Worm (Caenorhabditis elegans) whole organism, L1 larva: ENCODE measurements around the gene rps-3.

Experiments used
- C16A3.4 ChIP-seq: fragments of 150-350 bp; optimal IDR thresholded peaks from 2 replicates; lab custom pipeline; 2014; ENCODE audit warnings: missing biosample characterization, missing genetic modification characterization
- F16B12.6 ChIP-seq: fragments of 150-350 bp; optimal IDR thresholded peaks from 2 replicates; lab custom pipeline; 2014; ENCODE audit warnings: missing biosample characterization, missing genetic modification characterization
- aha-1 ChIP-seq: fragments of 150-350 bp; optimal IDR thresholded peaks from 2 replicates; lab custom pipeline; 2014; ENCODE audit warnings: missing biosample characterization, missing genetic modification characterization
- alr-1 ChIP-seq: fragments of 200-800 bp; sonication (Bioruptor generic); optimal IDR thresholded peaks from 2 replicates; lab custom pipeline; 2018; ENCODE audit warnings: borderline replicate concordance, mild to moderate bottlenecking, missing genetic modification characterization, missing compliant biosample characterization
- aly-2 ChIP-seq: fragments of 150-350 bp; optimal IDR thresholded peaks from 2 replicates; lab custom pipeline; 2014; ENCODE audit warnings: missing biosample characterization, missing genetic modification characterization
- ces-1 ChIP-seq: fragments of 150-350 bp; optimal IDR thresholded peaks from 2 replicates; lab custom pipeline; 2014; ENCODE audit warnings: missing biosample characterization, missing genetic modification reagents, missing genetic modification characterization
- dpl-1 ChIP-seq, 3 experiments: fragments of 150-350 bp in 2 of 3; sonication (generic microtip) in 1 of 3; optimal IDR thresholded peaks; 2 replicates each; lab custom pipeline; 2014 to 2017; ENCODE audit warnings: missing biosample characterization in 3 of 3, missing genetic modification characterization in 3 of 3, missing genetic modification reagents in 3 of 3
- dsc-1 ChIP-seq: sonication (generic microtip); optimal IDR thresholded peaks from 2 replicates; lab custom pipeline; 2016; ENCODE audit warnings: mild to moderate bottlenecking, missing genetic modification characterization, missing compliant biosample characterization
- egl-13 ChIP-seq: sonication (generic microtip); optimal IDR thresholded peaks from 2 replicates; lab custom pipeline; 2016; ENCODE audit warnings: missing genotype, missing genetic modification reagents, missing genetic modification characterization, missing compliant biosample characterization
- elt-3 ChIP-seq, 6 experiments: fragments of 150-350 bp in 1 of 6; sonication (generic microtip); optimal IDR thresholded peaks; 2 replicates each; lab custom pipeline; 2017 to 2018; ENCODE audit warnings: missing biosample characterization in 6 of 6, missing genetic modification characterization in 6 of 6, inconsistent platforms in 1 of 6
- fos-1 ChIP-seq: fragments of 150-350 bp; optimal IDR thresholded peaks from 2 replicates; lab custom pipeline; 2014; ENCODE audit warnings: missing biosample characterization, missing genetic modification characterization
- hlh-17 ChIP-seq: fragments of 200-800 bp; sonication (Bioruptor generic); optimal IDR thresholded peaks from 2 replicates; lab custom pipeline; 2018; ENCODE audit warnings: missing genetic modification characterization, mild to moderate bottlenecking, missing compliant biosample characterization, moderate library complexity, borderline replicate concordance
- hlh-4 ChIP-seq: sonication (generic microtip); optimal IDR thresholded peaks from 2 replicates; lab custom pipeline; 2016; ENCODE audit warnings: mild to moderate bottlenecking, missing genetic modification characterization, missing compliant biosample characterization
- hpl-2 ChIP-seq: fragments of 150-350 bp; optimal IDR thresholded peaks from 2 replicates; lab custom pipeline; 2014; ENCODE audit warnings: missing biosample characterization, missing genetic modification reagents, missing genetic modification characterization
- irx-1 ChIP-seq: sonication (generic microtip); optimal IDR thresholded peaks from 2 replicates; lab custom pipeline; 2016; ENCODE audit warnings: missing genetic modification characterization, missing compliant biosample characterization
- isw-1 ChIP-seq: fragments of 200-800 bp; sonication (Bioruptor generic); IDR thresholded peaks from 2 replicates; pipeline ENCODE4 v1.3.6; 2022; ENCODE audit warnings: missing genetic modification characterization, missing compliant biosample characterization
- jun-1 ChIP-seq: fragments of 150-350 bp; optimal IDR thresholded peaks from 2 replicates; lab custom pipeline; 2014; ENCODE audit warnings: missing biosample characterization, missing genetic modification reagents, missing genetic modification characterization
- lin-14 ChIP-seq: fragments of 200-800 bp; sonication (Bioruptor generic); optimal IDR thresholded peaks from 2 replicates; lab custom pipeline; 2018; ENCODE audit warnings: mild to moderate bottlenecking, missing genetic modification characterization, moderate library complexity, missing compliant biosample characterization
- lin-15B ChIP-seq: fragments of 150-350 bp; sonication (generic microtip); optimal IDR thresholded peaks from 3 replicates; lab custom pipeline; 2014; ENCODE audit warnings: missing biosample characterization, missing genetic modification characterization
- lin-35 ChIP-seq, 2 experiments: fragments of 150-350 bp; optimal IDR thresholded peaks; 2 replicates each; lab custom pipeline; 2014; ENCODE audit warnings: missing biosample characterization in 2 of 2, missing genetic modification characterization in 2 of 2, missing genetic modification reagents in 2 of 2
- lin-39 ChIP-seq: fragments of 150-350 bp; optimal IDR thresholded peaks from 2 replicates; lab custom pipeline; 2014; ENCODE audit warnings: missing biosample characterization, missing genetic modification reagents, missing genetic modification characterization
- lsy-2 ChIP-seq, 2 experiments: fragments of 150-350 bp; optimal IDR thresholded peaks; 2 replicates each; lab custom pipeline; 2014; ENCODE audit warnings: missing biosample characterization in 2 of 2, missing genetic modification characterization in 2 of 2
- mef-2 ChIP-seq: fragments of 150-350 bp; optimal IDR thresholded peaks from 2 replicates; lab custom pipeline; 2014; ENCODE audit warnings: missing biosample characterization, missing genetic modification characterization
- nhr-12 ChIP-seq: sonication (generic microtip); optimal IDR thresholded peaks from 2 replicates; lab custom pipeline; 2017; ENCODE audit warnings: missing biosample characterization, missing genetic modification characterization
- nhr-19 ChIP-seq: fragments of 200-800 bp; sonication (Bioruptor generic); conservative IDR thresholded peaks from 2 replicates; pipeline ENCODE4 v1.3.6; 2022; ENCODE audit warnings: missing genetic modification characterization, missing compliant biosample characterization
- nhr-237 ChIP-seq: fragments of 150-350 bp; optimal IDR thresholded peaks from 2 replicates; lab custom pipeline; 2014; ENCODE audit warnings: missing biosample characterization, missing genetic modification characterization
- nhr-28 ChIP-seq: fragments of 150-350 bp; optimal IDR thresholded peaks from 2 replicates; lab custom pipeline; 2014; ENCODE audit warnings: missing biosample characterization, missing genetic modification characterization
- nhr-47 ChIP-seq: sonication (generic microtip); optimal IDR thresholded peaks from 2 replicates; lab custom pipeline; 2016; ENCODE audit warnings: mild to moderate bottlenecking, missing genetic modification characterization, moderate library complexity, missing compliant biosample characterization
- nhr-71 ChIP-seq: sonication (generic microtip); optimal IDR thresholded peaks from 2 replicates; lab custom pipeline; 2016; ENCODE audit warnings: mild to moderate bottlenecking, missing genetic modification characterization, moderate library complexity, missing compliant biosample characterization
- nhr-84 ChIP-seq: sonication (generic microtip); optimal IDR thresholded peaks from 2 replicates; lab custom pipeline; 2017; ENCODE audit warnings: missing biosample characterization, missing genetic modification characterization
- nhr-85 ChIP-seq: sonication (generic microtip); peaks from one replicate; lab custom pipeline; 2016; ENCODE audit warnings: missing genetic modification characterization, inconsistent platforms, missing compliant biosample characterization
- pax-3 ChIP-seq: fragments of 200-800 bp; sonication (Bioruptor generic); optimal IDR thresholded peaks from 2 replicates; lab custom pipeline; 2018; ENCODE audit warnings: mild to moderate bottlenecking, missing genetic modification characterization, moderate library complexity, missing compliant biosample characterization
- pqm-1 ChIP-seq: sonication (generic microtip); optimal IDR thresholded peaks from 3 replicates; lab custom pipeline; 2017; ENCODE audit warnings: missing biosample characterization, missing genetic modification characterization
- rnt-1 ChIP-seq: sonication (generic microtip); optimal IDR thresholded peaks from 2 replicates; lab custom pipeline; 2016; ENCODE audit warnings: mild to moderate bottlenecking, missing genetic modification characterization, moderate library complexity, missing compliant biosample characterization
- skn-1 ChIP-seq: fragments of 150-350 bp; optimal IDR thresholded peaks from 2 replicates; lab custom pipeline; 2014; ENCODE audit warnings: missing biosample characterization, missing genetic modification characterization
- snpc-4 ChIP-seq: fragments of 150-350 bp; optimal IDR thresholded peaks from 2 replicates; lab custom pipeline; 2014; ENCODE audit warnings: missing biosample characterization, missing genetic modification characterization
- snu-23 ChIP-seq: sonication (generic microtip); optimal IDR thresholded peaks from 2 replicates; lab custom pipeline; 2016; ENCODE audit warnings: missing genetic modification characterization, missing compliant biosample characterization
- sptf-1 ChIP-seq: fragments of 150-350 bp; optimal IDR thresholded peaks from 2 replicates; lab custom pipeline; 2014; ENCODE audit warnings: missing biosample characterization, missing genetic modification characterization
- tbx-2 ChIP-seq: sonication (generic microtip); optimal IDR thresholded peaks from 2 replicates; lab custom pipeline; 2016; ENCODE audit warnings: missing genetic modification characterization, missing compliant biosample characterization
- tlp-1 ChIP-seq: fragments of 150-350 bp; optimal IDR thresholded peaks from 2 replicates; lab custom pipeline; 2014; ENCODE audit warnings: missing biosample characterization, missing genetic modification characterization
- unc-130 ChIP-seq: fragments of 150-350 bp; optimal IDR thresholded peaks from 2 replicates; lab custom pipeline; 2017; ENCODE audit warnings: missing biosample characterization, missing genetic modification characterization, inconsistent platforms
- unc-86 ChIP-seq: sonication (generic microtip); optimal IDR thresholded peaks from 2 replicates; lab custom pipeline; 2016; ENCODE audit warnings: missing genetic modification characterization, missing compliant biosample characterization
- unc-98 ChIP-seq: fragments of 200-800 bp; sonication (Bioruptor generic); IDR thresholded peaks from 2 replicates; pipeline ENCODE4 v1.3.6; 2022; ENCODE audit warnings: missing genetic modification characterization, missing compliant biosample characterization
- ztf-11 ChIP-seq, 2 experiments: sonication (generic microtip); optimal IDR thresholded peaks; 2 replicates each; lab custom pipeline; 2016 to 2017; ENCODE audit warnings: missing genetic modification characterization in 2 of 2, missing biosample characterization in 1 of 2, missing compliant biosample characterization in 1 of 2
- ztf-4 ChIP-seq: fragments of 150-350 bp; optimal IDR thresholded peaks from 2 replicates; lab custom pipeline; 2014; ENCODE audit warnings: missing biosample characterization, missing genetic modification characterization

The rps-3 gene

ce11 chrIII:6206161-6206853 is at the start of gene rps-3, which contains the start of gene sna-3 (continued):
- TF ChIP-seq nhr-85, result peak; percentile 75
- no peak for TF ChIP-seq nhr-12
- TF ChIP-seq nhr-19, result peak; percentile 76
- peak; percentile 83 for TF ChIP-seq nhr-71 (tag; lab: Kevin White, UChicago)
- peak; percentile 29 for TF ChIP-seq aly-2 (tag; lab: Kevin White, UChicago)
- no peak for TF ChIP-seq sptf-1 (tag; lab: Kevin White, UChicago)
- peak; percentile 81 to 89 for TF ChIP-seq lin-35 (GFP tag; optimal IDR thresholded peaks at IDR 0.05; lab: Kevin White, UChicago)
- TF ChIP-seq pqm-1, result no peak
- TF ChIP-seq ztf-11 (tag; optimal IDR thresholded peaks at IDR 0.05; lab: Kevin White, UChicago), result peak in 1 of 2 experiments; percentile 41
- no peak for TF ChIP-seq hlh-4 (tag; lab: Kevin White, UChicago)
- TF ChIP-seq unc-86 (tag; lab: Kevin White, UChicago), result peak; percentile 52
- peak; percentile 11 for TF ChIP-seq nhr-237 (tag; lab: Kevin White, UChicago)
- TF ChIP-seq dpl-1 (GFP tag; optimal IDR thresholded peaks at IDR 0.05; lab: Kevin White, UChicago), result peak; percentile 70 to 80 (median 78)
- TF ChIP-seq irx-1 (tag; lab: Kevin White, UChicago), result peak; percentile 40
- peak; percentile 27 for TF ChIP-seq hpl-2 (GFP tag; lab: Kevin White, UChicago)
- peak; percentile 27 for TF ChIP-seq snpc-4 (tag; lab: Kevin White, UChicago)
- TF ChIP-seq ces-1 (GFP tag; lab: Kevin White, UChicago), result no peak
- peak in 4 of 6 experiments; percentile 30 to 69 (median 38) for TF ChIP-seq elt-3 (tag; optimal IDR thresholded peaks at IDR 0.05; lab: Kevin White, UChicago)
- TF ChIP-seq fos-1, result peak; percentile 51
- no peak for TF ChIP-seq aha-1 (tag; lab: Kevin White, UChicago)
- peak; percentile 7 for TF ChIP-seq ztf-4
- no peak for TF ChIP-seq nhr-84 (tag; lab: Kevin White, UChicago)
- peak; percentile 89 for TF ChIP-seq C16A3.4 (tag; lab: Kevin White, UChicago)
- peak; percentile 54 for TF ChIP-seq F16B12.6 (tag; lab: Kevin White, UChicago)
- TF ChIP-seq lin-39, result peak; percentile 23

ce11 chrIII:6157708-6158321 is 48.8 kb upstream of the rps-3 start, which contains the start of gene anmt-2:
Gene anmt-2, minus strand, starts transcription at chrIII:6157758.
- TF ChIP-seq unc-86 (tag; lab: Kevin White, UChicago) (no peak), nhr-28 (no peak), snu-23 (GFP tag; lab: Kevin White, UChicago) (peak; percentile 15), isw-1 (GFP tag; lab: Robert Waterston, UW) (no peak), alr-1 (no peak), unc-130 (tag; lab: Kevin White, UChicago) (no peak), nhr-71 (tag; lab: Kevin White, UChicago) (peak; percentile 58), jun-1 (tag; lab: Kevin White, UChicago) (no peak), dsc-1 (peak; percentile 43), sptf-1 (tag; lab: Kevin White, UChicago) (no peak), nhr-47 (no peak), unc-98 (no peak), mef-2 (tag; lab: Kevin White, UChicago) (no peak), lin-14 (peak; percentile 50), nhr-237 (tag; lab: Kevin White, UChicago) (no peak), lin-15B (tag; lab: Kevin White, UChicago) (no peak), egl-13 (no peak), tbx-2 (tag; lab: Kevin White, UChicago) (peak; percentile 3), tlp-1 (no peak), pax-3 (no peak), hlh-17 (GFP tag; lab: Kevin White, UChicago) (no peak), fos-1 (no peak), rnt-1 (tag; lab: Kevin White, UChicago) (peak; percentile 50), skn-1 (no peak), lsy-2 (tag; optimal IDR thresholded peaks at IDR 0.05; lab: Kevin White, UChicago) (peak in 1 of 2 experiments; percentile 15)
